Worm (Caenorhabditis elegans): Measurements from ENCODE around the gene F18C5.5.
A peak's percentile ranks its signal among the peaks of the same experiment; 100 is the strongest.

- TF ChIP-seq lin-26 (GFP tag; IDR thresholded peaks at IDR 0.05) (no peak), nhr-90 (tag; optimal IDR thresholded peaks at IDR 0.05) (no peak), mcd-1 (GFP tag; IDR thresholded peaks at IDR 0.05) (peak; percentile 47; the same call in 1 of the 2 replicates)
Measured at ce11 chrII:6600973-6601372, 34.4 kb upstream of the F18C5.5 start, which contains the start of gene vps-33.2.
